Worm (Caenorhabditis elegans) whole organism, L4 larva: ENCODE measurements around the gene hir-1.
A peak's percentile ranks its signal among the peaks of the same experiment; 100 is the strongest.

Experiments used
- F26F4.8 ChIP-seq: fragments of 200-800 bp; sonication (Bioruptor generic); conservative IDR thresholded peaks from 2 replicates; pipeline ENCODE4 v1.3.6; 2022; ENCODE audit warnings: missing genetic modification characterization, missing compliant biosample characterization
- F37D6.2 ChIP-seq: sonication (generic microtip); optimal IDR thresholded peaks from 2 replicates; lab custom pipeline; 2016; ENCODE audit warnings: mild to moderate bottlenecking, missing genetic modification characterization, missing compliant biosample characterization
- F44E2.7 ChIP-seq: fragments of 200-800 bp; sonication (Bioruptor generic); IDR thresholded peaks from 2 replicates; pipeline ENCODE4 v2.1.2; 2022; ENCODE audit warnings: missing genetic modification characterization, missing compliant biosample characterization
- F49E8.2 ChIP-seq: sonication (generic microtip); optimal IDR thresholded peaks from 2 replicates; lab custom pipeline; 2016; ENCODE audit warnings: missing compliant biosample characterization, mild to moderate bottlenecking, missing genetic modification characterization, borderline replicate concordance
- T20F7.1 ChIP-seq: fragments of 200-800 bp; sonication (Bioruptor generic); optimal IDR thresholded peaks from 2 replicates; lab custom pipeline; 2018; ENCODE audit warnings: mild to moderate bottlenecking, missing genetic modification characterization, missing compliant biosample characterization
- Y48G9A.11 ChIP-seq: fragments of 200-800 bp; sonication (Bioruptor generic); IDR thresholded peaks from 2 replicates; pipeline ENCODE4 v1.3.6; 2022; ENCODE audit warnings: missing genetic modification reagents, missing genetic modification characterization, missing compliant biosample characterization
- Y75B8A.6 ChIP-seq: fragments of 200-800 bp; sonication (Bioruptor generic); IDR thresholded peaks from 2 replicates; pipeline ENCODE4 v1.3.6; 2022; ENCODE audit warnings: missing genetic modification reagents, missing genetic modification characterization, missing compliant biosample characterization
- ZK546.5 ChIP-seq, 2 experiments: sonication (generic microtip); optimal IDR thresholded peaks; 2 replicates each; lab custom pipeline; 2017; ENCODE audit warnings: missing biosample characterization in 2 of 2, missing genetic modification characterization in 2 of 2
- aly-2 ChIP-seq: sonication (generic microtip); optimal IDR thresholded peaks from 2 replicates; lab custom pipeline; 2018; ENCODE audit warnings: missing biosample characterization, missing genetic modification characterization
- ceh-20 ChIP-seq: fragments of 200-800 bp; sonication (Bioruptor generic); IDR thresholded peaks from 2 replicates; pipeline ENCODE4 v1.3.6; 2022; ENCODE audit warnings: missing genetic modification reagents, missing genetic modification characterization, missing compliant biosample characterization
- ces-1 ChIP-seq: fragments of 150-350 bp; sonication (generic microtip); optimal IDR thresholded peaks from 4 replicates; lab custom pipeline; 2014; ENCODE audit warnings: missing biosample characterization, missing genetic modification reagents, missing genetic modification characterization
- ctbp-1 ChIP-seq: fragments of 200-800 bp; sonication (Bioruptor generic); IDR thresholded peaks from 2 replicates; pipeline ENCODE4 v1.3.6; 2022; ENCODE audit warnings: missing genetic modification reagents, missing genetic modification characterization, missing compliant biosample characterization
- daf-12 ChIP-seq: fragments of 150-350 bp; optimal IDR thresholded peaks from 2 replicates; lab custom pipeline; 2014; ENCODE audit warnings: missing biosample characterization, missing genetic modification reagents, missing genetic modification characterization
- dmd-6 ChIP-seq: fragments of 200-800 bp; sonication (Bioruptor generic); IDR thresholded peaks from 2 replicates; pipeline ENCODE4 v1.3.6; 2022; ENCODE audit warnings: missing genetic modification reagents, missing genetic modification characterization, missing compliant biosample characterization
- duxl-1 ChIP-seq: sonication (generic microtip); optimal IDR thresholded peaks from 2 replicates; lab custom pipeline; 2016; ENCODE audit warnings: mild to moderate bottlenecking, missing genetic modification characterization, moderate library complexity, missing compliant biosample characterization; ENCODE audit not compliant: poor library complexity
- dve-1 ChIP-seq: sonication (generic microtip); optimal IDR thresholded peaks from 2 replicates; lab custom pipeline; 2017; ENCODE audit warnings: antibody characterized with exemption, mild to moderate bottlenecking, missing genetic modification characterization, missing compliant biosample characterization; ENCODE audit not compliant: insufficient read depth
- fos-1 ChIP-seq: fragments of 150-350 bp; optimal IDR thresholded peaks from 2 replicates; lab custom pipeline; 2014; ENCODE audit warnings: missing biosample characterization, missing genetic modification characterization
- hmg-1.1 ChIP-seq: fragments of 200-800 bp; sonication (Bioruptor generic); IDR thresholded peaks from 2 replicates; pipeline ENCODE4 v1.3.6; 2022; ENCODE audit warnings: missing genetic modification reagents, missing genetic modification characterization, missing compliant biosample characterization
- lin-13 ChIP-seq: fragments of 150-350 bp; optimal IDR thresholded peaks from 2 replicates; lab custom pipeline; 2014; ENCODE audit warnings: missing biosample characterization, missing genetic modification reagents, missing genetic modification characterization
- madf-9 ChIP-seq: fragments of 200-800 bp; sonication (Bioruptor generic); conservative IDR thresholded peaks from 2 replicates; pipeline ENCODE4 v1.3.6; 2022; ENCODE audit warnings: missing genetic modification reagents, missing genetic modification characterization, missing compliant biosample characterization
- mxl-3 ChIP-seq: fragments of 200-800 bp; sonication (Bioruptor generic); optimal IDR thresholded peaks from 2 replicates; lab custom pipeline; 2018; ENCODE audit warnings: mild to moderate bottlenecking, missing genetic modification characterization, missing compliant biosample characterization
- nhr-10 ChIP-seq: fragments of 150-350 bp; optimal IDR thresholded peaks from 2 replicates; lab custom pipeline; 2014; ENCODE audit warnings: missing biosample characterization, missing genetic modification characterization
- nhr-28 ChIP-seq: fragments of 150-350 bp; optimal IDR thresholded peaks from 2 replicates; lab custom pipeline; 2014; ENCODE audit warnings: missing biosample characterization, missing genetic modification characterization
- nhr-42 ChIP-seq: fragments of 200-800 bp; sonication (Bioruptor generic); IDR thresholded peaks from 2 replicates; pipeline ENCODE4 v1.3.6; 2022; ENCODE audit warnings: missing genetic modification characterization, missing compliant biosample characterization
- pqm-1 ChIP-seq: sonication (generic microtip); optimal IDR thresholded peaks from 2 replicates; lab custom pipeline; 2017; ENCODE audit warnings: missing biosample characterization, missing genetic modification characterization
- rbr-2 ChIP-seq: sonication (generic microtip); optimal IDR thresholded peaks from 2 replicates; lab custom pipeline; 2016; ENCODE audit warnings: missing genotype, missing genetic modification characterization, missing compliant biosample characterization
- saeg-2 ChIP-seq: fragments of 200-800 bp; sonication (Bioruptor generic); IDR thresholded peaks from 2 replicates; pipeline ENCODE4 v1.3.6; 2022; ENCODE audit warnings: missing genetic modification reagents, missing genetic modification characterization, missing compliant biosample characterization
- sdz-12 ChIP-seq: fragments of 200-800 bp; sonication (Bioruptor generic); optimal IDR thresholded peaks from 2 replicates; lab custom pipeline; 2018; ENCODE audit warnings: mild to moderate bottlenecking, missing genetic modification characterization, missing compliant biosample characterization
- set-16 ChIP-seq: fragments of 200-800 bp; sonication (Bioruptor generic); IDR thresholded peaks from 2 replicates; pipeline ENCODE4 v1.3.6; 2022; ENCODE audit warnings: missing genetic modification reagents, missing genetic modification characterization, missing compliant biosample characterization
- snpc-4 ChIP-seq: fragments of 150-350 bp; optimal IDR thresholded peaks from 2 replicates; lab custom pipeline; 2014; ENCODE audit warnings: missing biosample characterization, missing genetic modification characterization
- spr-1 ChIP-seq: sonication (generic microtip); optimal IDR thresholded peaks from 2 replicates; lab custom pipeline; 2016; ENCODE audit warnings: mild to moderate bottlenecking, missing genetic modification characterization, missing compliant biosample characterization
- spr-3 ChIP-seq: fragments of 200-800 bp; sonication (Bioruptor generic); optimal IDR thresholded peaks from 2 replicates; lab custom pipeline; 2018; ENCODE audit warnings: mild to moderate bottlenecking, missing genetic modification characterization, missing compliant biosample characterization
- unc-62 ChIP-seq, 3 experiments: fragments of 150-350 bp in 1 of 3; sonication (generic microtip); optimal IDR thresholded peaks in 2 of 3; peaks in 1 of 3; 1 replicate in 1 of 3; 2 replicates in 2 of 3; lab custom pipeline; 2014 to 2017; ENCODE audit warnings: missing biosample characterization in 3 of 3, missing genetic modification characterization in 3 of 3, missing genetic modification reagents in 3 of 3, missing genotype in 1 of 3
- zag-1 ChIP-seq: fragments of 150-350 bp; optimal IDR thresholded peaks from 2 replicates; lab custom pipeline; 2014; ENCODE audit warnings: missing biosample characterization, missing genetic modification characterization
- zip-2 ChIP-seq: fragments of 150-350 bp; optimal IDR thresholded peaks from 2 replicates; lab custom pipeline; 2014; ENCODE audit warnings: missing biosample characterization, missing genetic modification characterization
- ztf-7 ChIP-seq: fragments of 150-350 bp; optimal IDR thresholded peaks from 2 replicates; lab custom pipeline; 2014; ENCODE audit warnings: missing biosample characterization, missing genetic modification characterization

hir-1 gene

ce11 chrV:5536240-5536811, 14.4 kb downstream of the hir-1 start, which contains the start of the genes cox-16 and syp-2 (continued):
- TF ChIP-seq spr-1 (tag; lab: Kevin White, UChicago) (no peak), F26F4.8 (GFP tag; lab: Robert Waterston, UW) (no peak), ceh-20 (no peak), nhr-42 (no peak), set-16 (no peak), T20F7.1 (GFP tag; lab: Kevin White, UChicago) (peak; percentile 96), hmg-1.1 (GFP tag; lab: Robert Waterston, UW) (0 out of 2 replicates have a peak, but pooled peaks have one; percentile 32), dve-1 (tag; lab: Kevin White, UChicago) (no peak), F49E8.2 (tag; lab: Kevin White, UChicago) (no peak), aly-2 (tag; lab: Kevin White, UChicago) (no peak), madf-9 (GFP tag; lab: Robert Waterston, UW) (no peak), zip-2 (no peak), Y48G9A.11 (GFP tag; lab: Robert Waterston, UW) (peak; percentile 97), ctbp-1 (GFP tag; lab: Robert Waterston, UW) (no peak), snpc-4 (tag; lab: Kevin White, UChicago) (no peak), rbr-2 (tag; lab: Kevin White, UChicago) (no peak), sdz-12 (GFP tag; lab: Kevin White, UChicago) (no peak), F44E2.7 (GFP tag; lab: Robert Waterston, UW) (no peak), ces-1 (GFP tag; lab: Kevin White, UChicago) (no peak), F37D6.2 (tag; lab: Kevin White, UChicago) (no peak), unc-62 (GFP tag; optimal IDR thresholded peaks at IDR 0.05 in 1 of 2; lab: Kevin White, UChicago) (no peak), unc-62 (tag; optimal IDR thresholded peaks at IDR 0.05; lab: Kevin White, UChicago) (no peak), ZK546.5 (tag; optimal IDR thresholded peaks at IDR 0.05; lab: Kevin White, UChicago) (no peak)

- TF ChIP-seq zag-1 (tag; lab: Kevin White, UChicago) (no peak), dmd-6 (GFP tag; lab: Robert Waterston, UW) (no peak), ztf-7 (tag; lab: Kevin White, UChicago) (no peak), mxl-3 (GFP tag; lab: Kevin White, UChicago) (no peak), snpc-4 (tag; lab: Kevin White, UChicago) (no peak), spr-3 (no peak), pqm-1 (no peak), duxl-1 (no peak), lin-13 (GFP tag; lab: Kevin White, UChicago) (no peak), zip-2 (no peak), saeg-2 (no peak), fos-1 (tag; lab: Kevin White, UChicago) (no peak), nhr-10 (tag; lab: Kevin White, UChicago) (no peak)
Measured at ce11 chrV:5538500-5538899, 16.6 kb downstream of the hir-1 start, which contains the start of gene cft-1. Gene cft-1, plus strand, starts transcription at chrV:5538800.

- no peak for TF ChIP-seq daf-12 (tag; lab: Kevin White, UChicago)
- TF ChIP-seq pqm-1: peak; percentile 40
- no peak for TF ChIP-seq Y75B8A.6 (GFP tag; lab: Robert Waterston, UW)
- TF ChIP-seq nhr-28 (tag; lab: Kevin White, UChicago): peak; percentile 24
- TF ChIP-seq, all 104 proteins: peak for 2
Measured at ce11 chrV:5548051-5548450, 26.1 kb downstream of the hir-1 start, which contains the start of gene ugt-48. Gene ugt-48, minus strand, starts transcription at chrV:5548062.

ce11 chrV:5548497-5548896, 26.6 kb downstream of the hir-1 start:
- TF ChIP-seq zip-2 (peak; percentile 89), F37D6.2 (tag; lab: Kevin White, UChicago) (no peak)
- TF ChIP-seq, all 104 proteins: peak for 1
